Worm (Caenorhabditis elegans): Measurements from ENCODE around the gene col-172.

DNA sequence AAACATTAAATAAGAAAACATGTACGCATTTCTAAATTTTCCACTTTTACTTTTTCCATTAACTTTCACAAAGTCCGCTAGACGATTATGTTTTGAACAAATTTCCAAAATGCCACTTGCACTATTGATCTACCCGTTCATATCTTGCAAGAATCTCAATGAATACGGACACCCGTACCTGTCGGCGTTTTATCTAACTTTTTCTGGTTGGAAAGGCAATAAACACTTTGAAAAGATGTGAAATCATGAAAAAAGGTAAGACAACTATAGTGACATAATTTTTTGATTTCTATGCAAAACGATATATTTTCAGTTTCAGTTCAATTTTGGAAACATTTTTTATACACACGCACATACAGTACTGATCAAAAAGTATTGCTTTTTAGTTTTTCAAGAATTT is 902 bp upstream of the col-172 start:
- TF ChIP-seq hnd-1 (tag; optimal IDR thresholded peaks at IDR 0.05) (no peak), scrt-1 (GFP tag; IDR thresholded peaks at IDR 0.05) (no peak), hmbx-1 (tag; optimal IDR thresholded peaks at IDR 0.05) (no peak), ama-1 (optimal IDR thresholded peaks at IDR 0.05) (no peak), F13C5.2 (tag; optimal IDR thresholded peaks at IDR 0.05) (no peak), flt-1 (GFP tag; IDR thresholded peaks at IDR 0.05) (no peak), tbx-11 (GFP tag; IDR thresholded peaks at IDR 0.05) (no peak), ceh-13 (GFP tag; optimal IDR thresholded peaks at IDR 0.05) (no peak), hmg-4 (GFP tag; optimal IDR thresholded peaks at IDR 0.05) (no peak), pes-1 (GFP tag; IDR thresholded peaks at IDR 0.05) (no peak), tra-4 (tag; optimal IDR thresholded peaks at IDR 0.05) (no peak), ets-7 (tag; optimal IDR thresholded peaks at IDR 0.05) (no peak)
